Worm (Caenorhabditis elegans) whole organism, L1 larva: ENCODE results near the gene F56D5.3.

Experiments
- C16A3.4 ChIP-seq: fragments of 150-350 bp; optimal IDR thresholded peaks from 2 replicates; lab custom pipeline; 2014; ENCODE audit warnings: missing biosample characterization, missing genetic modification characterization
- C34B4.2 ChIP-seq: sonication (generic microtip); optimal IDR thresholded peaks from 2 replicates; lab custom pipeline; 2017; ENCODE audit warnings: mild to moderate bottlenecking, missing genetic modification characterization, missing compliant biosample characterization
- F16B12.6 ChIP-seq: fragments of 150-350 bp; optimal IDR thresholded peaks from 2 replicates; lab custom pipeline; 2014; ENCODE audit warnings: missing biosample characterization, missing genetic modification characterization
- aha-1 ChIP-seq: fragments of 150-350 bp; optimal IDR thresholded peaks from 2 replicates; lab custom pipeline; 2014; ENCODE audit warnings: missing biosample characterization, missing genetic modification characterization
- alr-1 ChIP-seq: fragments of 200-800 bp; sonication (Bioruptor generic); optimal IDR thresholded peaks from 2 replicates; lab custom pipeline; 2018; ENCODE audit warnings: borderline replicate concordance, mild to moderate bottlenecking, missing genetic modification characterization, missing compliant biosample characterization
- aly-2 ChIP-seq: fragments of 150-350 bp; optimal IDR thresholded peaks from 2 replicates; lab custom pipeline; 2014; ENCODE audit warnings: missing biosample characterization, missing genetic modification characterization
- ama-1 ChIP-seq: fragments of 150-350 bp; optimal IDR thresholded peaks from 2 replicates; lab custom pipeline; 2014
- ceh-63 ChIP-seq: fragments of 200-800 bp; sonication (Bioruptor generic); optimal IDR thresholded peaks from 2 replicates; lab custom pipeline; 2018; ENCODE audit warnings: mild to moderate bottlenecking, missing genetic modification characterization, missing compliant biosample characterization
- ceh-8 ChIP-seq: fragments of 200-800 bp; sonication (Bioruptor generic); optimal IDR thresholded peaks from 2 replicates; lab custom pipeline; 2018; ENCODE audit warnings: mild to moderate bottlenecking, missing genetic modification characterization, moderate library complexity, missing compliant biosample characterization
- ceh-88 ChIP-seq: fragments of 200-800 bp; sonication (Bioruptor generic); IDR thresholded peaks from 2 replicates; pipeline ENCODE4 v1.3.6; 2022; ENCODE audit warnings: missing genetic modification characterization, missing compliant biosample characterization
- ceh-90 ChIP-seq: sonication (generic microtip); optimal IDR thresholded peaks from 2 replicates; lab custom pipeline; 2016; ENCODE audit warnings: missing genetic modification characterization, missing compliant biosample characterization
- dpl-1 ChIP-seq, 3 experiments: fragments of 150-350 bp in 2 of 3; sonication (generic microtip) in 1 of 3; optimal IDR thresholded peaks; 2 replicates each; lab custom pipeline; 2014 to 2017; ENCODE audit warnings: missing biosample characterization in 3 of 3, missing genetic modification characterization in 3 of 3, missing genetic modification reagents in 3 of 3
- efl-1 ChIP-seq, 4 experiments: fragments of 150-350 bp; optimal IDR thresholded peaks in 3 of 4; peaks in 1 of 4; 1 replicate in 1 of 4; 2 replicates in 3 of 4; lab custom pipeline; 2014; ENCODE audit warnings: missing biosample characterization in 2 of 4, missing genetic modification characterization in 2 of 4, missing genetic modification reagents in 2 of 4
- efl-3 ChIP-seq: fragments of 200-800 bp; sonication (Bioruptor generic); optimal IDR thresholded peaks from 2 replicates; lab custom pipeline; 2018; ENCODE audit warnings: mild to moderate bottlenecking, missing genetic modification characterization, missing compliant biosample characterization
- egl-13 ChIP-seq: sonication (generic microtip); optimal IDR thresholded peaks from 2 replicates; lab custom pipeline; 2016; ENCODE audit warnings: missing genotype, missing genetic modification reagents, missing genetic modification characterization, missing compliant biosample characterization
- fkh-10 ChIP-seq: sonication (generic microtip); optimal IDR thresholded peaks from 2 replicates; lab custom pipeline; 2017; ENCODE audit warnings: missing biosample characterization, missing genetic modification reagents, missing genetic modification characterization
- grh-1 ChIP-seq: fragments of 200-800 bp; sonication (Bioruptor generic); IDR thresholded peaks from 2 replicates; pipeline ENCODE4 v1.3.6; 2022; ENCODE audit warnings: missing genetic modification reagents, missing genetic modification characterization, missing compliant biosample characterization
- hlh-4 ChIP-seq: sonication (generic microtip); optimal IDR thresholded peaks from 2 replicates; lab custom pipeline; 2016; ENCODE audit warnings: mild to moderate bottlenecking, missing genetic modification characterization, missing compliant biosample characterization
- jun-1 ChIP-seq: fragments of 150-350 bp; optimal IDR thresholded peaks from 2 replicates; lab custom pipeline; 2014; ENCODE audit warnings: missing biosample characterization, missing genetic modification reagents, missing genetic modification characterization
- lin-13 ChIP-seq: fragments of 150-350 bp; optimal IDR thresholded peaks from 2 replicates; lab custom pipeline; 2014; ENCODE audit warnings: missing biosample characterization, missing genetic modification reagents, missing genetic modification characterization
- lin-14 ChIP-seq: fragments of 200-800 bp; sonication (Bioruptor generic); optimal IDR thresholded peaks from 2 replicates; lab custom pipeline; 2018; ENCODE audit warnings: mild to moderate bottlenecking, missing genetic modification characterization, moderate library complexity, missing compliant biosample characterization
- lin-39 ChIP-seq: fragments of 150-350 bp; optimal IDR thresholded peaks from 2 replicates; lab custom pipeline; 2014; ENCODE audit warnings: missing biosample characterization, missing genetic modification reagents, missing genetic modification characterization
- lir-3 ChIP-seq: sonication (generic microtip); optimal IDR thresholded peaks from 2 replicates; lab custom pipeline; 2016; ENCODE audit warnings: mild to moderate bottlenecking, missing genetic modification characterization, moderate library complexity, missing compliant biosample characterization; ENCODE audit not compliant: poor library complexity
- mab-9 ChIP-seq: fragments of 200-800 bp; sonication (Bioruptor generic); IDR thresholded peaks from 2 replicates; pipeline ENCODE4 v1.3.6; 2022; ENCODE audit warnings: missing genetic modification reagents, missing genetic modification characterization, missing compliant biosample characterization
- nhr-11 ChIP-seq: fragments of 150-350 bp; optimal IDR thresholded peaks from 2 replicates; lab custom pipeline; 2014; ENCODE audit warnings: missing biosample characterization, missing genetic modification characterization
- nhr-20 ChIP-seq: sonication (generic microtip); optimal IDR thresholded peaks from 2 replicates; lab custom pipeline; 2016; ENCODE audit warnings: mild to moderate bottlenecking, missing genetic modification characterization, missing compliant biosample characterization
- nhr-237 ChIP-seq: fragments of 150-350 bp; optimal IDR thresholded peaks from 2 replicates; lab custom pipeline; 2014; ENCODE audit warnings: missing biosample characterization, missing genetic modification characterization
- nhr-47 ChIP-seq: sonication (generic microtip); optimal IDR thresholded peaks from 2 replicates; lab custom pipeline; 2016; ENCODE audit warnings: mild to moderate bottlenecking, missing genetic modification characterization, moderate library complexity, missing compliant biosample characterization
- nhr-76 ChIP-seq: sonication (generic microtip); optimal IDR thresholded peaks from 2 replicates; lab custom pipeline; 2017; ENCODE audit warnings: missing biosample characterization, missing genetic modification characterization
- nhr-85 ChIP-seq: sonication (generic microtip); peaks from one replicate; lab custom pipeline; 2016; ENCODE audit warnings: missing genetic modification characterization, inconsistent platforms, missing compliant biosample characterization
- nhr-90 ChIP-seq: sonication (generic microtip); optimal IDR thresholded peaks from 2 replicates; lab custom pipeline; 2016; ENCODE audit warnings: mild to moderate bottlenecking, missing genetic modification characterization, missing compliant biosample characterization; ENCODE audit not compliant: poor library complexity
- skn-1 ChIP-seq: fragments of 150-350 bp; optimal IDR thresholded peaks from 2 replicates; lab custom pipeline; 2014; ENCODE audit warnings: missing biosample characterization, missing genetic modification characterization
- sptf-1 ChIP-seq: fragments of 150-350 bp; optimal IDR thresholded peaks from 2 replicates; lab custom pipeline; 2014; ENCODE audit warnings: missing biosample characterization, missing genetic modification characterization
- sup-37 ChIP-seq: fragments of 200-800 bp; sonication (Bioruptor generic); optimal IDR thresholded peaks from 2 replicates; lab custom pipeline; 2018; ENCODE audit warnings: mild to moderate bottlenecking, missing genetic modification characterization, missing compliant biosample characterization
- tlp-1 ChIP-seq: fragments of 150-350 bp; optimal IDR thresholded peaks from 2 replicates; lab custom pipeline; 2014; ENCODE audit warnings: missing biosample characterization, missing genetic modification characterization
- unc-130 ChIP-seq: fragments of 150-350 bp; optimal IDR thresholded peaks from 2 replicates; lab custom pipeline; 2017; ENCODE audit warnings: missing biosample characterization, missing genetic modification characterization, inconsistent platforms
- unc-62 ChIP-seq: fragments of 150-350 bp; optimal IDR thresholded peaks from 2 replicates; lab custom pipeline; 2014; ENCODE audit warnings: missing biosample characterization, missing genetic modification reagents, missing genetic modification characterization
- unc-98 ChIP-seq: fragments of 200-800 bp; sonication (Bioruptor generic); IDR thresholded peaks from 2 replicates; pipeline ENCODE4 v1.3.6; 2022; ENCODE audit warnings: missing genetic modification characterization, missing compliant biosample characterization
- vab-15 ChIP-seq: sonication (generic microtip); optimal IDR thresholded peaks from 2 replicates; lab custom pipeline; 2017; ENCODE audit warnings: missing genotype, mild to moderate bottlenecking, missing genetic modification characterization, missing compliant biosample characterization
- zag-1 ChIP-seq: fragments of 150-350 bp; optimal IDR thresholded peaks from 2 replicates; lab custom pipeline; 2014; ENCODE audit warnings: missing biosample characterization, missing genetic modification characterization
- zip-4 ChIP-seq: fragments of 200-800 bp; sonication (Bioruptor generic); optimal IDR thresholded peaks from 2 replicates; lab custom pipeline; 2018; ENCODE audit warnings: mild to moderate bottlenecking, missing genetic modification characterization, moderate library complexity, missing compliant biosample characterization
- ztf-11 ChIP-seq, 2 experiments: sonication (generic microtip); optimal IDR thresholded peaks; 2 replicates each; lab custom pipeline; 2016 to 2017; ENCODE audit warnings: missing genetic modification characterization in 2 of 2, missing biosample characterization in 1 of 2, missing compliant biosample characterization in 1 of 2
- ztf-4 ChIP-seq: fragments of 150-350 bp; optimal IDR thresholded peaks from 2 replicates; lab custom pipeline; 2014; ENCODE audit warnings: missing biosample characterization, missing genetic modification characterization

Gene F56D5.3

DNA sequence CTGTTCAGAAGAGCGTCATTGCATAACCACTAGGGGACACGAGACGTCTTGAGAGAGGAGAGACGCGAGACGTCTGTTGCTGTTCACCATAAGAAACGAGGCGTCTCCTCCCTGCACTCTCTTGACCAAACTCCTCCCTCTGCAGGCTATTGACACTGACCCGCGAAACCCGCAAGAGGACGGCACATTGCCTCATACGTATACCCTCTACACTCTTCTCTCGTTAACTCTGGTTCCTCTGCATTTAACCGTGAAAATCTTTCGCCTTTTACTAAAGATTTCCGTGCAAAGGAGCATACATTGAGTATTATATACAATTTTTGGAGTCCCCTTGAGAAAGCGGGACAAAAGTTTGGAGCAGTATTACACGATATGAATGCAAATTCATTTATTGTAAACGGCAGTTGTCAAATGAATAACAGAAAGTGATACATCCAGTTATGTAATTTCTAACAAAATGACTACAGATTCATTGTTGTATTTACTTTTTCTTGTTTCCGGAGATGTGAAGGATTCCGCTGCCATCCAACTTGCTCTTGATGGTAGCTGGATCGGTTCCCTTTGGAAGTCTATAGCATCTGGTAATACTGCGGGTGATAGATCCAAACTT is 47.1 kb downstream of the F56D5.3 start (continued):
- TF ChIP-seq efl-1 (optimal IDR thresholded peaks at IDR 0.05; lab: Kevin White, UChicago): peak; percentile 83 to 84
- peak; percentile 70 to 97 for TF ChIP-seq efl-1 (GFP tag; optimal IDR thresholded peaks at IDR 0.05 in 1 of 2; lab: Kevin White, UChicago)
- TF ChIP-seq ceh-90 (tag; lab: Kevin White, UChicago): no peak
- TF ChIP-seq efl-3 (GFP tag; lab: Kevin White, UChicago): peak; percentile 30
- peak; percentile 61 for TF ChIP-seq zag-1 (tag; lab: Kevin White, UChicago)
- peak; percentile 56 to 78 (median 70) for TF ChIP-seq dpl-1 (GFP tag; optimal IDR thresholded peaks at IDR 0.05; lab: Kevin White, UChicago)
- TF ChIP-seq nhr-237 (tag; lab: Kevin White, UChicago): peak; percentile 87
- TF ChIP-seq nhr-90 (tag; lab: Kevin White, UChicago): peak; percentile 96
- TF ChIP-seq lin-13 (GFP tag; lab: Kevin White, UChicago): peak; percentile 91
- TF ChIP-seq fkh-10 (GFP tag; lab: Kevin White, UChicago): peak; percentile 87
- TF ChIP-seq aly-2: peak; percentile 93
- peak; percentile 95 for TF ChIP-seq jun-1 (tag; lab: Kevin White, UChicago)
- TF ChIP-seq unc-130 (tag; lab: Kevin White, UChicago): peak; percentile 76
- peak; percentile 40 for TF ChIP-seq unc-62 (GFP tag; lab: Kevin White, UChicago)
- peak; percentile 25 for TF ChIP-seq nhr-76
- TF ChIP-seq nhr-11 (tag; lab: Kevin White, UChicago): peak; percentile 50
- TF ChIP-seq zip-4: peak; percentile 79
- peak; percentile 97 for TF ChIP-seq nhr-85 (tag; lab: Kevin White, UChicago)
- TF ChIP-seq ceh-63: no peak
- TF ChIP-seq egl-13 (tag; lab: Kevin White, UChicago): peak; percentile 93
- TF ChIP-seq ztf-4 (tag; lab: Kevin White, UChicago): peak; percentile 83
- no peak for TF ChIP-seq sptf-1 (tag; lab: Kevin White, UChicago)
- peak; percentile 51 for TF ChIP-seq F16B12.6 (tag; lab: Kevin White, UChicago)
- peak; percentile 86 for TF ChIP-seq lin-39 (tag; lab: Kevin White, UChicago)
- peak; percentile 22 for TF ChIP-seq aha-1 (tag; lab: Kevin White, UChicago)
- TF ChIP-seq unc-98 (GFP tag; lab: Robert Waterston, UW): 0 out of 2 replicates have a peak, but pooled peaks have one; percentile 19
- peak; percentile 98 for TF ChIP-seq ama-1 (lab: Kevin White, UChicago)
- peak; percentile 92 for TF ChIP-seq C16A3.4 (tag; lab: Kevin White, UChicago)
- TF ChIP-seq vab-15 (tag; lab: Kevin White, UChicago): peak; percentile 48
- TF ChIP-seq ceh-8 (GFP tag; lab: Kevin White, UChicago): peak; percentile 77
- TF ChIP-seq skn-1 (tag; lab: Kevin White, UChicago): peak; percentile 78
- peak; percentile 97 for TF ChIP-seq nhr-47
- peak; percentile 99 for TF ChIP-seq lin-14 (GFP tag; lab: Kevin White, UChicago)
- TF ChIP-seq nhr-20: peak; percentile 97
- TF ChIP-seq grh-1 (GFP tag; lab: Robert Waterston, UW): peak; percentile 73
- TF ChIP-seq lir-3 (tag; lab: Kevin White, UChicago): peak; percentile 72
- TF ChIP-seq tlp-1: no peak
- no peak for TF ChIP-seq hlh-4 (tag; lab: Kevin White, UChicago)
- TF ChIP-seq ceh-88 (GFP tag; lab: Robert Waterston, UW): peak; percentile 72
- peak; percentile 46 for TF ChIP-seq sup-37 (GFP tag; lab: Kevin White, UChicago)
- TF ChIP-seq alr-1 (tag; lab: Kevin White, UChicago): no peak

DNA sequence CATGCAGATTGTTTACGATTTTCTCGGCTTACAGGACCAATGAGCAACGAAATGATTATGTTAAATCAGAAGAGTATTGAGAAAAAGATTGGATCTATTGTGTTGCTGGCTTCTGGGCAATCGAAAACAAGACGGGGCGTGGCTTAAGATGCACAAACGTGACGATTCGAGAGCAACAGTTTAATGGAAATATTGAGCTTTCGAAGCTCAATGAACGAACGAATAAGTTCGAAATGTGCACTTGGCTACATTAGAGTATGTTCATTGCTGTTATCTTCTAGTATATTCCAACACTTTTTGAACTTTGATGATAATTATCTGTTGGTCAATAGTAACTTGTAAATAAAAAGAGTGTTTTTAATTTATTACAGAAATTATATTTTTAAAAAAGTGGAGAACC is 48.0 kb downstream of the F56D5.3 start, which contains the start of gene hsp-12.3:
Gene hsp-12.3, minus strand, starts transcription at position 101 of the 400 bp plus-strand sequence.
- TF ChIP-seq C34B4.2 (tag; lab: Kevin White, UChicago) (no peak), ztf-11 (tag; optimal IDR thresholded peaks at IDR 0.05; lab: Kevin White, UChicago) (no peak), lin-13 (GFP tag; lab: Kevin White, UChicago) (no peak), mab-9 (GFP tag; lab: Robert Waterston, UW) (no peak)
